Fruit fly (Drosophila melanogaster) whole organism: Measurements from ENCODE around the gene CG14282.

Experiments used
- CG8478 ChIP-seq: fragments of >200 bp; optimal IDR thresholded peaks from 2 replicates; lab custom pipeline; 2018; ENCODE audit warnings: inconsistent platforms
- Dll ChIP-seq: fragments of >200 bp; optimal IDR thresholded peaks from 2 replicates; lab custom pipeline; 2017
- EcR ChIP-seq, 2 experiments: fragments of >200 bp; optimal IDR thresholded peaks; 2 replicates each; lab custom pipeline; 2017; ENCODE audit warnings: missing biosample characterization in 2 of 2, missing genetic modification characterization in 2 of 2, missing genetic modification reagents in 2 of 2
- pan ChIP-seq: fragments of >200 bp; optimal IDR thresholded peaks from 2 replicates; lab custom pipeline; 2017
- psq ChIP-seq: fragments of >200 bp; optimal IDR thresholded peaks from 2 replicates; lab custom pipeline; 2017
- usp ChIP-seq: fragments of >200 bp; optimal IDR thresholded peaks from 2 replicates; lab custom pipeline; 2017; ENCODE audit warnings: missing biosample characterization, missing genetic modification characterization, mixed read lengths

The CG14282 gene

dm6 chr3R:19187717-19188149 lies 10.9 kb downstream of the CG14282 start:
- TF ChIP-seq usp (GFP tag; lab: Kevin White, UChicago) (no peak), CG8478 (lab: Kevin White, UChicago) (no peak), psq (lab: Kevin White, UChicago) (no peak), EcR (GFP tag; optimal IDR thresholded peaks at IDR 0.05; lab: Kevin White, UChicago) (no peak), pan (lab: Kevin White, UChicago) (no peak), Dll (lab: Kevin White, UChicago) (no peak)

- TF ChIP-seq psq (lab: Kevin White, UChicago) (no peak), Dll (lab: Kevin White, UChicago) (no peak), CG8478 (lab: Kevin White, UChicago) (no peak), usp (GFP tag; lab: Kevin White, UChicago) (no peak)
Observed at dm6 chr3R:19190020-19190419, 13.2 kb downstream of the CG14282 start.

- no peak for TF ChIP-seq CG8478 (lab: Kevin White, UChicago)
- no peak for TF ChIP-seq Dll (lab: Kevin White, UChicago)
- no peak for TF ChIP-seq psq (lab: Kevin White, UChicago)
- no peak for TF ChIP-seq EcR (GFP tag; optimal IDR thresholded peaks at IDR 0.05; lab: Kevin White, UChicago)
- no peak for TF ChIP-seq pan (lab: Kevin White, UChicago)
- TF ChIP-seq usp (GFP tag; lab: Kevin White, UChicago), result no peak
Observed at dm6 chr3R:19211778-19212177, 35.0 kb downstream of the CG14282 start, which contains the start of gene cry. TSS of gene cry (plus strand) at chr3R:19212154.

- TF ChIP-seq CG8478 (lab: Kevin White, UChicago) (no peak), EcR (GFP tag; optimal IDR thresholded peaks at IDR 0.05; lab: Kevin White, UChicago) (no peak), psq (lab: Kevin White, UChicago) (no peak), Dll (lab: Kevin White, UChicago) (no peak), pan (lab: Kevin White, UChicago) (no peak)
Observed at dm6 chr3R:19212545-19213176, 35.9 kb downstream of the CG14282 start.

dm6 chr3R:19221350-19221749 lies 44.5 kb downstream of the CG14282 start:
- no peak for TF ChIP-seq pan (lab: Kevin White, UChicago)
- no peak for TF ChIP-seq CG8478 (lab: Kevin White, UChicago)
- TF ChIP-seq Dll (lab: Kevin White, UChicago), result no peak
- TF ChIP-seq psq (lab: Kevin White, UChicago), result no peak
- TF ChIP-seq EcR (GFP tag; optimal IDR thresholded peaks at IDR 0.05; lab: Kevin White, UChicago), result no peak
- TF ChIP-seq usp (GFP tag; lab: Kevin White, UChicago), result no peak

- TF ChIP-seq EcR (GFP tag; optimal IDR thresholded peaks at IDR 0.05; lab: Kevin White, UChicago), result no peak
- no peak for TF ChIP-seq psq (lab: Kevin White, UChicago)
- no peak for TF ChIP-seq Dll (lab: Kevin White, UChicago)
- no peak for TF ChIP-seq CG8478 (lab: Kevin White, UChicago)
- no peak for TF ChIP-seq usp (GFP tag; lab: Kevin White, UChicago)
- no peak for TF ChIP-seq pan (lab: Kevin White, UChicago)
Observed at dm6 chr3R:19223369-19223768, 46.6 kb downstream of the CG14282 start.

dm6 chr3R:19225446-19225955 lies 48.7 kb downstream of the CG14282 start:
- TF ChIP-seq psq (lab: Kevin White, UChicago), result no peak
- no peak for TF ChIP-seq CG8478 (lab: Kevin White, UChicago)
- no peak for TF ChIP-seq EcR (GFP tag; optimal IDR thresholded peaks at IDR 0.05; lab: Kevin White, UChicago)
- peak; percentile 50 for TF ChIP-seq Dll (lab: Kevin White, UChicago)

- no peak for TF ChIP-seq EcR (GFP tag; optimal IDR thresholded peaks at IDR 0.05; lab: Kevin White, UChicago)
- no peak for TF ChIP-seq Dll (lab: Kevin White, UChicago)
- no peak for TF ChIP-seq pan (lab: Kevin White, UChicago)
- no peak for TF ChIP-seq psq (lab: Kevin White, UChicago)
- TF ChIP-seq CG8478 (lab: Kevin White, UChicago), result no peak
- no peak for TF ChIP-seq usp (GFP tag; lab: Kevin White, UChicago)
Observed at dm6 chr3R:19226137-19226873, 49.5 kb downstream of the CG14282 start, which contains the start of gene vib. TSS of gene vib (minus strand) at chr3R:19226651.
